Worm (Caenorhabditis elegans) whole organism, midembryonic: ENCODE measurements around the gene bre-5.

Source experiments
- cog-1 ChIP-seq: sonication (generic microtip); optimal IDR thresholded peaks from 2 replicates; lab custom pipeline; 2016; ENCODE audit warnings: missing genetic modification characterization, missing compliant biosample characterization
- flt-1 ChIP-seq: fragments of 200-800 bp; sonication (Bioruptor generic); IDR thresholded peaks from 2 replicates; pipeline ENCODE4 v1.3.6; 2022; ENCODE audit warnings: missing genetic modification characterization, missing compliant biosample characterization
- klf-2 ChIP-seq: fragments of 200-800 bp; sonication (Bioruptor generic); conservative IDR thresholded peaks from 2 replicates; pipeline ENCODE4 v1.3.6; 2022; ENCODE audit warnings: missing genetic modification reagents, missing genetic modification characterization, missing compliant biosample characterization
- tab-1 ChIP-seq: fragments of 200-800 bp; sonication (Bioruptor generic); IDR thresholded peaks from 2 replicates; pipeline ENCODE4 v1.3.6; 2022; ENCODE audit warnings: missing genetic modification characterization, missing compliant biosample characterization
- ztf-23 ChIP-seq: fragments of 200-800 bp; sonication (Bioruptor generic); IDR thresholded peaks from 2 replicates; pipeline ENCODE4 v1.3.6; 2022; ENCODE audit warnings: missing genetic modification reagents, missing genetic modification characterization, missing compliant biosample characterization
- ztf-29 ChIP-seq: fragments of 200-800 bp; sonication (Bioruptor generic); IDR thresholded peaks from 2 replicates; pipeline ENCODE4 v1.3.6; 2022; ENCODE audit warnings: missing genetic modification reagents, missing genetic modification characterization, missing compliant biosample characterization

DNA sequence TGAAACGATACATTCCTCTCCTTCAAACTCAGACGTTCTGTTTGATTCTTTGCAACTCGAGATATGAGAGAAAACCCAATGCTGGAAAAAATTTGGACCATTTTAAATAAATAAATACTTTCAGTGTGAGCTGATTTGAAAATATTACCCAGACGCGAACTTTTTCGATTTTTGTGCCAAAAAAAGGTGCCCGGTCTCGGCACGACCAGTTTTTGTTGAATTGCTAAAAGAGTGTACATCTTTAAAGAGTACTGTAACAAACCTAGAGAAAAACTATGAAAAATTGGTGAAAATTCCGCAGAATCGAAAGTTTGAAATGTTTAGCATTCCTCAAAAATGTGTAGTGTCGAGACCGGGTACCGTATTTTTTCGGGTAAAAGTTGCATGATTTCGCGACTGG lies 10.2 kb upstream of the bre-5 start, which contains the start of gene K08E4.8:
- no peak for TF ChIP-seq tab-1
- no peak for TF ChIP-seq cog-1 (tag; lab: Kevin White, UChicago)
- no peak for TF ChIP-seq flt-1 (GFP tag; lab: Robert Waterston, UW)
- TF ChIP-seq klf-2 (GFP tag; lab: Robert Waterston, UW): no peak
- no peak for TF ChIP-seq ztf-29
- TF ChIP-seq ztf-23: no peak
